Fruit fly (Drosophila melanogaster) whole organism, pupa: ENCODE data around the gene vir-1.

ENCODE experiments used
- CG8159 ChIP-seq: fragments of 200-800 bp; sonication (Bioruptor generic); optimal IDR thresholded peaks from 3 replicates; lab custom pipeline; 2018; ENCODE audit warnings: missing biosample characterization, mild to moderate bottlenecking, missing genetic modification characterization, moderate library complexity
- D1 ChIP-seq: fragments of 200-800 bp; sonication (Bioruptor generic); optimal IDR thresholded peaks from 2 replicates; lab custom pipeline; 2018; ENCODE audit warnings: missing biosample characterization, mild to moderate bottlenecking, missing genetic modification characterization, moderate library complexity

- TF ChIP-seq CG8159 (no peak), D1 (tag; lab: Kevin White, UChicago) (no peak)
Measured at dm6 chr2L:12392406-12392805, 30.8 kb downstream of the vir-1 start.
